Worm (Caenorhabditis elegans) whole organism, dauer: ENCODE data around the gene K01A6.7.

ENCODE experiments used
- unc-62 ChIP-seq: sonication (generic microtip); optimal IDR thresholded peaks from 2 replicates; lab custom pipeline; 2017; ENCODE audit warnings: missing biosample characterization, missing genetic modification reagents, missing genetic modification characterization

The K01A6.7 gene

DNA sequence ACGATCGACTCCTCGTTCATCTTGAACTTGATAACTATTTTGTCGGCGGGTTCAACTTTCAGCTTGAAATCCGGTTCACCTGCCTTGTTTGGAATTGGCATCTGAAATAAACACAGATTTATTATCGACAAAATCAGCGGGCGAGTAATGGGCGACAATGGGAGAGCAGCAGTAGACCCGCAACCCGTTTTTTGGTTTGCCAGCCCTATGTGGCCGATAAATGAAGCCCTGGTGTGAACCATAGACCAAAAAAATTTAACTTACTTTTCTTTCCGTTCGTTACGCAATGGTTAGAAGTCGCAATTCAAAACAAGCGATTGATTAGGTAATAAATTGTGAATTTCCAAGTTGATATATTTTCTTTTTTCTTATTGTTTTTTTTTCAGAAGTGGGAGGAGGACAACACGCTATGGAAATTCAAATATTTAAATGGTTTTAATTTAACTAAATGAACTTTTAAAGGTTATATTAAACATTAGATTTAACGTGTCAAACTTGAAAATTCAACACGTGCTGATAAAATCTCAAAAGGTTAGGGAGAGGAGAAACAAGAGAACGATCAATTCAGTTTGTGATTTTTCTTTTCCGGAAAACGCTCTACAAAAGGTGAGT, 34.6 kb downstream of the K01A6.7 start, which contains the start of the genes T22B3.3 and alg-3:
T22B3.3 (minus strand) TSS at position 101 of the 612 bp plus-strand sequence.
alg-3 (plus strand) TSS at position 562 of the 612 bp plus-strand sequence.
- no peak for TF ChIP-seq unc-62 (GFP tag; lab: Kevin White, UChicago)

DNA sequence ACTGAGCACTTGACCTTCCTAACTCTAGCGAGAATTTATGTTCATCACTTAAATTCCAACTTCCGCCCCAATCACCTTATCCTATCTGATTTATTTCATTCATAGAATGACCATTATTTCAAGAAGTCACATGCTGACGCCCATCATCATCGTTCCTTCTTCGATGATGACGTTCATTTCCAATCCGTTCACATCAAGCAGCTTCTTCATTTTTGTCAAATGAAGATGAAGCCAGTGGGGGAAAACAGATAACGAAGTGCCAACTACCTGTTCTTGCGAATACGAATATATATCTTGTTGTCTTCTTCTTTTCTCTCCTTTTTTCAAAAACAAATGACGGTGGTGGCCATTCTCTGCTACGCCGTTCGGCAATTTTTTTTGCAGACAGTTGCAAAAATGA, 36.5 kb downstream of the K01A6.7 start:
- no peak for TF ChIP-seq unc-62 (GFP tag; lab: Kevin White, UChicago)

DNA sequence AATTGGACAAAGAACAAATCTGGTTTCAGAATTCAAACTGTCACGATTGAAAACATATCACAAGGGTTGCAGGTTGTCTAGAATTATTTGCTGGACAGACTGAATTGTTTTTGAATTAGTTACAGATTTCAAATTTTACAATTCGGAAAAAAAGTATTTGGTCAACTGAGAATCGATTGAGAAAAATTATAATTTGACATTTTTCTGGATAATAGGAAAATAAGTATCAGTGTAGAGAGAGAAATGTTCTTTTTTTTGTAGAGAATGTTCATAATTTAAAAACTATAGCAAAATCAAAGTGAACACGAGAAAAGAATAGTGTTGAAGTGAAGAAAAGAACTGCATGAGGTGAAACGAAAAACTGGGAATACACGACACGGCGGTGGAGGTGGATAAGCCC, 37.6 kb downstream of the K01A6.7 start, which contains the start of gene dpy-20:
dpy-20 (minus strand) TSS at position 101 of the 400 bp plus-strand sequence.
- TF ChIP-seq unc-62 (GFP tag; lab: Kevin White, UChicago), result no peak

DNA sequence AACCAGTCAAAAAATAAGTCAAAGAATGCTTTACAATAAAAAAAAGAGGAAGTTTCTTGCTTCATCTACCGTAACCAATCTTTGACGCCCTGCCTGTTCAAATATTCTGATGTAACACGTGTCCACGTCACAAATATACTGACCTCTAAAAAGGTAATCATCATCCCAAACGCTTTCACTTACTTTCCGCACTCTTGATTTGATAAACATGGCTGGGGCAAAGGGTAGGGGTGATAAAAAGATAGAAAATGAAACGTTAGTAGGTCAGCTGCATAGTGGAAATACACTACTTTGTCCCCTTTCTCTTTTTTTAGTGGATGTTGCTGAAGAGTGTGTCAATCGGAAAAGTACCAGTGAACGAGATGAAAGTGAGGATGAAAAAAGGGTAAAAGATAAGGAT, 38.3 kb downstream of the K01A6.7 start:
- no peak for TF ChIP-seq unc-62 (GFP tag; lab: Kevin White, UChicago)

DNA sequence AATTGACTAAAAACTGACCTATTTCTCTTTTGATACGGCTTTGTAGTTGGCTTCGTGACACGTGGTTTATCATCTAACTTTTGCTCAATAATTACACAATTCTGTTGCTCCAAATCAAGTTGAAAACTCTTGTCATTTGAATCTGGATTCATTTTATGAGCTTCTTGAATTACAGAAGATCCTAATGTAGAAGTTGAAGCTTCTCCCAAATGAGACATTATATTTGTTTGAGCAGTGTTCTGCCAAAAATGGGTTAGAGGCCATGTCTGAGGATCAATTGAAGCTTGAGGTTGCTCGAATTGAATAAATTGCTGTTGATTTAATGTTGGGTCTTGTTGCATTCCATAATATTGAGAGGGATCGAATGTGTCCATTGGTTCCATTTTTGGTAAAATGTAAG, 40.9 kb downstream of the K01A6.7 start:
- TF ChIP-seq unc-62 (GFP tag; lab: Kevin White, UChicago), result no peak

DNA sequence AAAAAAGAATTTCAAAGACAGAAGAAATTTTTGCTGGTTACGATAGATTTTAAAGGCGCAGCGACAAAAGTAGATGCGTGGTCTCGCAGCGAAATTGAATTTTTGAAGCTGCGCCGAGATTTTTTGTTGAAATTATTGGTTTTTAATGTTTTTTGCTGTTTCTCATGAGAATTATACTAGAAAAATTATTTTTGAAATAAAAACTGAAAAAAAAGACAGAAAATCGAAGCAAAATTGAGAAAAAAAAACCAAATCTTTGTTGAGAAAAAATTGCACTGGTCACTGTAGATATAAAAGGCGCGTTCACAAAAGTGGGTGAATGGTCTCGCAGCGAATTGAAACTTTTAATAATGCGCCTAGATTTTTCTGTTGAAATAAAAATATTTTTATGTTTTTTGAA, 42.7 kb downstream of the K01A6.7 start:
- TF ChIP-seq unc-62 (GFP tag; lab: Kevin White, UChicago), result no peak

DNA sequence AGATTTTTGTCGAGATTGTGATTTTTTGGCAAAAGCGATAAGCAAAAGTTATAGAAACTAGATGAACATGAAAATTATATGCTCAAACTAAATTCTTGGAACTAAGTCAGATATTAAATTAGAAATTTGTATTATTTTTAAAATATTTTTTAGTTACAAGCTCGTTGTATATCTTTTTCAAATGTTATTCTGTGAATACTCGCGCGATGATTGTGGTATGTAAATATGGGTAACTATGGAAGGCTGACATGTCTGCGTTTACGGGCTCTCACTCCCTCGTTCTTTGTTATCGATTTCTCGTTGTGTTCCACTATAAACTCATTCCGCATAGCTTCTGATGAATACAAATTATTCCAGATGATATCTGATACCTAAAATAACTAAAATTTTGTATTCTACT, 44.2 kb downstream of the K01A6.7 start, which contains the start of gene ZK792.7:
ZK792.7 (plus strand) TSS at position 301 of the 400 bp plus-strand sequence.
- TF ChIP-seq unc-62 (GFP tag; lab: Kevin White, UChicago), result no peak

DNA sequence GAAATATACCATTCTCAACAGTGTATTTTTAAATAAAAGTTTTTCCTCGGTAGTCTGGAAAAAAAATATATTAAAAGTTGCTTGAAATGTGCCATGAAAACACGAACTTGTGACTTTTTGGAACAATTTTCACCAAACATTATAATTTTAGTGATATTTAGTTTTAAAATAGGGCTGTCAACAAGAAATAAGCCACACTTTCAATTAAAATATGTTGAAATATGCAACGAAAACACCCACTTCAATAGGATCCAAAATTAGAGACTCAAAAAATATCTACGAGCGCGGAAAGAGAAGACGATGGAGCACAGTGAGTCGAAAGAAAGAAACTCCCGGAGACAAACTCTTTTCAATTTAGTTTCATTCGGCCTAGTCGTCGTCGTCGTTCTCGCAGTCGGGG, 44.9 kb downstream of the K01A6.7 start, which contains the start of gene ZK792.12:
ZK792.12 (plus strand) TSS at position 301 of the 400 bp plus-strand sequence.
- TF ChIP-seq unc-62 (GFP tag; lab: Kevin White, UChicago), result no peak

DNA sequence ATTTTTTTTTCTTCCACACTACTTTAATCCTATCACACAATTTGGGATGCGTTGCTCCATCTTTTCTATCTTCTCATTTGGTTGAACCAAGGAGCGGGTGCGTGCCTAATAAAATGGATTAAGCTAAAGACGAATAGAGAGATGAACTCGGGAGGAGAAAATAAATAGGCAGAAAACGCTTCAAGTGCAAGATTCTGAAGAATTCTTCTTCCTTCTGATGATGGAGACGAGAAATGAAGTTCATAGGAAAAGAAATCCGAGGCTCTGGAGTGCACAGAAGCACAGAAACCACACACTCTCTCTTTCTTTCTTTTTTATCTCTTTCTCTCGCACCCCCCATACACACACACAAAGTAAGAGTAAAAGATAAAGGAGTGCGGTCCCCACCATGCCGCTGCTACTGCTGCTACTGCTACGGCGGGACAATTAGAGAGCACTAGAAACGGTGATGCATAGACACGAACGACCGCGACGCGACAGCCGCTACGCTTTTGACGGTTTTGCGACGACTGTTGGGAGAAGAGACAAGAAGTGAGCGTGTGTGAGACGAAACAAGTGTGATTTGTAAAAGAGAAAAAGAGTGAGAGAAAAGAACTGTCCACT, 46.2 kb downstream of the K01A6.7 start:
- no peak for TF ChIP-seq unc-62 (GFP tag; lab: Kevin White, UChicago)

DNA sequence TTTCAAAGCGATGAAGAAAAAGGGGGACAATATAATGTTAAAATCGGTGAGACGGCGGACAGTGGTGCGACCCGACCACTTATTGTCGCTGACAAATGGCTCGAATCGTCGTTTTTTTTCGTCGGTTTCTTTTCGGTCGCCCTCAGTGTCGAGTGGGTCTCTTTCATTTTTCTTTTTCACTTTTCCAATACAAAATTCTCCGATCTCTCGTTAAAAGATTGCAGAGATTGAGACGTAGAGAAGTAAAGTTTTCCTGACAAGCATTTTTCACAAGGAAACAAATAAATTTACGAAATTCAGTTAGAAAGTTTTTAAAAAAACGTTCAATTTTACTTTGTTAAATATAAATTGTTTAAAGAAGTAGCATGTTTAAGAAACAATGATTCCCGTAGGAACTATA, 46.8 kb downstream of the K01A6.7 start:
- no peak for TF ChIP-seq unc-62 (GFP tag; lab: Kevin White, UChicago)

DNA sequence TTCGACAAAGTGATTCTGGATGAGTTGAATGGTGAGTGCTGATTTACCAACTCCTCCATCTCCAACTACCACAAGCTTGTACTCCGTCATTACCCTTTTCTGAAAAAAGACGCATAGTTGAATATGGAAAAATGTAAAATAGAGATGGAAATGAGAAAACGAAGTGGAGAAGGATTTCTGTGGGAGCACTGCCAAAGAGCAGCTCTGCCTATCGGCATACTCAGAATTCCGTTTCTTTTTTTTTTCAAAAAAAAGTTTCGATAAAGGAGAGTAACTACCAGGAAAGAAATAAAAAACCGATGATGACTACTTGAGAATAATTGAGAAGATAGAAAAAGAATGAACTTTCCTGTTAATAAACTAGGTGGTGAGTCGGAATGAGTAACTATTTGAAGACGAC, 47.4 kb downstream of the K01A6.7 start, which contains the start of gene let-60:
let-60 (minus strand) TSS at position 101 of the 400 bp plus-strand sequence.
- TF ChIP-seq unc-62 (GFP tag; lab: Kevin White, UChicago), result no peak
